Worm (Caenorhabditis elegans) whole organism, L4 larva: ENCODE measurements around the gene F14B8.5.
A peak's percentile ranks its signal among the peaks of the same experiment; 100 is the strongest.

Source experiments
- pha-4 ChIP-seq, 2 experiments: fragments of 150-350 bp in 1 of 2; fragments of 200-800 bp in 1 of 2; sonication (Bioruptor generic) in 1 of 2; IDR thresholded peaks in 1 of 2; optimal IDR thresholded peaks in 1 of 2; 2 replicates each; pipeline versions ENCODE4 v1.3.6 to Lab custom; 2014 to 2022; ENCODE audit warnings: missing genetic modification characterization in 2 of 2, missing genetic modification reagents in 2 of 2, missing biosample characterization in 1 of 2, missing compliant biosample characterization in 1 of 2
- unc-62 ChIP-seq, 3 experiments: fragments of 150-350 bp in 1 of 3; sonication (generic microtip); optimal IDR thresholded peaks in 2 of 3; peaks in 1 of 3; 1 replicate in 1 of 3; 2 replicates in 2 of 3; lab custom pipeline; 2014 to 2017; ENCODE audit warnings: missing biosample characterization in 3 of 3, missing genetic modification characterization in 3 of 3, missing genetic modification reagents in 3 of 3, missing genotype in 1 of 3

DNA sequence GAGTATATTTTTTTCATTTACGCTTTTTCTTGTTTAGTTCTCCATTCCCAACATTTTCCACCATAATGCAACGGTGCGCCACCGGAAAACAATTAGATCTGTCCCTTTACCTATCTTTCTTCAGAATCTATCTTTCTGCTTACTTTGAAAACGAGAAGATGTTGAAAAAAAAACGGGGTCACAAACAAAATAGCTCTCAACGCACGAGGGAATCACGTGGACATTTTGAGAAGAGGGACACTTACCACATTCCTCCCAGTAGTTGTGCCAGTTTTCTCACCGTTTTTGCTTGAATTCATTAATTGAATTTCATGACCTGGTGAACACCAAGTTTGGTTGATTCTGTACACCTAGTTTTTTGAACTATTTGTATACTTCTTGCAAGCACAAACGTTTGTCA lies 12.4 kb downstream of the F14B8.5 start:
- no peak for TF ChIP-seq pha-4 (GFP tag; IDR thresholded peaks at IDR 0.05; lab: Robert Waterston, UW)
- TF ChIP-seq pha-4 (tag; optimal IDR thresholded peaks at IDR 0.05; lab: Kevin White, UChicago), result no peak
- peak in 1 of 2 experiments; percentile 71 for TF ChIP-seq unc-62 (GFP tag; optimal IDR thresholded peaks at IDR 0.05 in 1 of 2; lab: Kevin White, UChicago)
- no peak for TF ChIP-seq unc-62 (tag; optimal IDR thresholded peaks at IDR 0.05; lab: Kevin White, UChicago)
